Worm (Caenorhabditis elegans) whole organism, young adult: Measurements from ENCODE around the gene faah-5.

ENCODE experiments used
- C06A6.2 ChIP-seq: fragments of 200-800 bp; sonication (Bioruptor generic); conservative IDR thresholded peaks from 2 replicates; pipeline ENCODE4 v1.3.6; 2022; ENCODE audit warnings: missing genetic modification characterization, missing compliant biosample characterization
- ama-1 ChIP-seq, 3 experiments: fragments of 150-350 bp in 1 of 3; sonication (generic microtip) in 2 of 3; optimal IDR thresholded peaks; 2 replicates each; lab custom pipeline; 2014 to 2018; ENCODE audit warnings: missing biosample characterization in 2 of 3, missing genetic modification characterization in 2 of 3, missing genetic modification reagents in 2 of 3
- aptf-2 ChIP-seq: fragments of 200-800 bp; sonication (Bioruptor generic); conservative IDR thresholded peaks from 2 replicates; pipeline ENCODE4 v1.3.6; 2022; ENCODE audit warnings: missing genetic modification reagents, missing genetic modification characterization, missing compliant biosample characterization
- hmg-1.2 ChIP-seq: fragments of 200-800 bp; sonication (Bioruptor generic); IDR thresholded peaks from 2 replicates; pipeline ENCODE4 v1.3.6; 2022; ENCODE audit warnings: missing genetic modification reagents, missing genetic modification characterization, missing compliant biosample characterization
- lin-35 ChIP-seq, 3 experiments: fragments of 150-350 bp in 2 of 3; sonication (generic microtip) in 1 of 3; optimal IDR thresholded peaks; 2 replicates each; lab custom pipeline; 2014 to 2018; ENCODE audit warnings: missing biosample characterization in 3 of 3, missing genetic modification characterization in 3 of 3, missing genetic modification reagents in 3 of 3
- snpc-4 ChIP-seq, 5 experiments: fragments of 150-350 bp in 1 of 5; sonication (generic microtip) in 4 of 5; optimal IDR thresholded peaks; 2 replicates each; lab custom pipeline; 2014 to 2018; ENCODE audit warnings: missing genetic modification characterization in 5 of 5, missing biosample characterization in 3 of 5, antibody characterized with exemption in 2 of 5, mild to moderate bottlenecking in 2 of 5, missing compliant biosample characterization in 2 of 5, missing genotype in 2 of 5, moderate library complexity in 2 of 5, missing genetic modification reagents in 1 of 5
- ztf-22 ChIP-seq: fragments of 200-800 bp; sonication (Bioruptor generic); optimal IDR thresholded peaks from 2 replicates; lab custom pipeline; 2018; ENCODE audit warnings: mild to moderate bottlenecking, missing genetic modification characterization, moderate library complexity, missing compliant biosample characterization

- no peak for TF ChIP-seq ztf-22
- TF ChIP-seq C06A6.2 (GFP tag; lab: Robert Waterston, UW): no peak
- TF ChIP-seq hmg-1.2 (GFP tag; lab: Robert Waterston, UW): no peak
- no peak for TF ChIP-seq ama-1 (optimal IDR thresholded peaks at IDR 0.05; lab: Kevin White, UChicago)
- no peak for TF ChIP-seq ama-1 (GFP tag; optimal IDR thresholded peaks at IDR 0.05; lab: Kevin White, UChicago)
- no peak for TF ChIP-seq lin-35 (GFP tag; optimal IDR thresholded peaks at IDR 0.05; lab: Kevin White, UChicago)
- TF ChIP-seq snpc-4 (GFP tag; optimal IDR thresholded peaks at IDR 0.05; lab: Kevin White, UChicago): no peak
- TF ChIP-seq snpc-4 (tag; optimal IDR thresholded peaks at IDR 0.05; lab: Kevin White, UChicago): no peak
- TF ChIP-seq aptf-2 (GFP tag; lab: Robert Waterston, UW): no peak
These were observed 29.1 kb downstream of the faah-5 start, which contains the start of gene Y56A3A.2 for ce11 chrIII:11862149-11862548.
